Fruit fly (Drosophila melanogaster) whole organism: ENCODE results near the gene CG1764.

Experiments used
- CG8478 ChIP-seq: fragments of >200 bp; optimal IDR thresholded peaks from 2 replicates; lab custom pipeline; 2018; ENCODE audit warnings: inconsistent platforms
- EcR ChIP-seq, 2 experiments: fragments of >200 bp; optimal IDR thresholded peaks; 2 replicates each; lab custom pipeline; 2017; ENCODE audit warnings: missing biosample characterization in 2 of 2, missing genetic modification characterization in 2 of 2, missing genetic modification reagents in 2 of 2
- pan ChIP-seq: fragments of >200 bp; optimal IDR thresholded peaks from 2 replicates; lab custom pipeline; 2017
- psq ChIP-seq: fragments of >200 bp; optimal IDR thresholded peaks from 2 replicates; lab custom pipeline; 2017

dm6 chrX:13346998-13347397, 44.8 kb upstream of the CG1764 start:
- TF ChIP-seq pan (lab: Kevin White, UChicago) (no peak), psq (lab: Kevin White, UChicago) (no peak), CG8478 (lab: Kevin White, UChicago) (no peak), EcR (GFP tag; optimal IDR thresholded peaks at IDR 0.05; lab: Kevin White, UChicago) (no peak)
